Fruit fly (Drosophila melanogaster) whole organism, embryonic: ENCODE data around the gene CG7963.

Experiments used
- Abd-B ChIP-seq: fragments of 200-800 bp; sonication (Bioruptor generic); optimal IDR thresholded peaks from 2 replicates; lab custom pipeline; 2018; ENCODE audit warnings: missing biosample characterization, mild to moderate bottlenecking, missing genetic modification characterization, moderate library complexity
- Adf1 ChIP-seq: fragments of 200-800 bp; sonication (Bioruptor generic); IDR thresholded peaks from 2 replicates; pipeline ENCODE4 v1.3.6; 2022; ENCODE audit warnings: missing biosample characterization, missing genetic modification characterization
- BEAF-32 ChIP-seq: fragments of 200-800 bp; sonication (Bioruptor generic); optimal IDR thresholded peaks from 3 replicates; lab custom pipeline; 2017; ENCODE audit warnings: missing biosample characterization, missing genetic modification characterization, mild to moderate bottlenecking, moderate library complexity, missing genetic modification reagents
- C15 ChIP-seq: fragments of 200-800 bp; sonication (Bioruptor generic); IDR thresholded peaks from 3 replicates; pipeline ENCODE4 v1.3.6; 2022; ENCODE audit warnings: missing biosample characterization, missing genetic modification characterization
- CG10267 ChIP-seq: fragments of 200-800 bp; sonication (Bioruptor generic); optimal IDR thresholded peaks from 2 replicates; lab custom pipeline; 2018; ENCODE audit warnings: missing biosample characterization, mild to moderate bottlenecking, missing genetic modification characterization, moderate library complexity
- CG15269 ChIP-seq: fragments of 200-800 bp; sonication (Bioruptor generic); optimal IDR thresholded peaks from 2 replicates; lab custom pipeline; 2018; ENCODE audit warnings: missing biosample characterization, mild to moderate bottlenecking, missing genetic modification characterization, moderate library complexity
- CG15696 ChIP-seq: fragments of 200-800 bp; sonication (Bioruptor generic); optimal IDR thresholded peaks from 2 replicates; lab custom pipeline; 2019; ENCODE audit warnings: missing biosample characterization, mild to moderate bottlenecking, missing genetic modification characterization, moderate library complexity
- CG17829 ChIP-seq: fragments of 200-800 bp; optimal IDR thresholded peaks from 2 replicates; lab custom pipeline; 2019; ENCODE audit warnings: missing biosample characterization, mild to moderate bottlenecking, missing genetic modification characterization, moderate library complexity
- CG18764 ChIP-seq: fragments of 200-800 bp; sonication (Bioruptor generic); optimal IDR thresholded peaks from 3 replicates; lab custom pipeline; 2016; ENCODE audit warnings: missing biosample characterization, missing genetic modification characterization
- CG30020 ChIP-seq: fragments of 200-800 bp; optimal IDR thresholded peaks from 2 replicates; lab custom pipeline; 2019; ENCODE audit warnings: missing biosample characterization, mild to moderate bottlenecking, missing genetic modification characterization, moderate library complexity
- CG34224 ChIP-seq: fragments of 200-800 bp; sonication (Bioruptor generic); IDR thresholded peaks from 3 replicates; pipeline ENCODE4 v1.3.6; 2022; ENCODE audit warnings: missing biosample characterization, missing genetic modification characterization; ENCODE audit not compliant: partially characterized antibody
- CG3995 ChIP-seq: fragments of 200-800 bp; sonication (Bioruptor generic); optimal IDR thresholded peaks from 3 replicates; lab custom pipeline; 2016; ENCODE audit warnings: missing biosample characterization, missing genetic modification characterization
- CG5953 ChIP-seq: fragments of 200-800 bp; sonication (Bioruptor generic); IDR thresholded peaks from 2 replicates; pipeline ENCODE4 v1.3.6; 2022; ENCODE audit warnings: missing biosample characterization, missing genetic modification characterization
- CG7963 ChIP-seq: fragments of 200-800 bp; sonication (Bioruptor generic); IDR thresholded peaks from 3 replicates; pipeline ENCODE4 v1.3.6; 2022; ENCODE audit warnings: missing biosample characterization, missing genetic modification characterization; ENCODE audit not compliant: partially characterized antibody
- CG8944 ChIP-seq: fragments of 200-800 bp; sonication (Bioruptor generic); optimal IDR thresholded peaks from 3 replicates; lab custom pipeline; 2016; ENCODE audit warnings: missing biosample characterization, missing genetic modification characterization
- D ChIP-seq, 2 experiments: fragments of 200-800 bp in 1 of 2; fragments of >200 bp in 1 of 2; sonication (Bioruptor generic) in 1 of 2; optimal IDR thresholded peaks; 2 replicates in 1 of 2; 3 replicates in 1 of 2; lab custom pipeline; 2017; ENCODE audit warnings: mild to moderate bottlenecking in 1 of 2, missing biosample characterization in 1 of 2, missing genetic modification characterization in 1 of 2, missing genetic modification reagents in 1 of 2
- Dip2 ChIP-seq: fragments of 200-800 bp; sonication (Bioruptor generic); IDR thresholded peaks from 2 replicates; pipeline ENCODE4 v1.3.6; 2022; ENCODE audit warnings: missing biosample characterization, missing genetic modification characterization
- Dip3 ChIP-seq: fragments of 200-800 bp; sonication (Bioruptor generic); optimal IDR thresholded peaks from 3 replicates; lab custom pipeline; 2016; ENCODE audit warnings: missing biosample characterization, missing genetic modification characterization
- Doc3 ChIP-seq: fragments of 200-800 bp; sonication (Bioruptor generic); IDR thresholded peaks from 3 replicates; pipeline ENCODE4 v1.3.6; 2022; ENCODE audit warnings: missing biosample characterization, missing genetic modification characterization; ENCODE audit not compliant: partially characterized antibody
- Dp ChIP-seq: fragments of 200-800 bp; sonication (Bioruptor generic); optimal IDR thresholded peaks from 2 replicates; lab custom pipeline; 2018; ENCODE audit warnings: missing biosample characterization, mild to moderate bottlenecking, missing genetic modification characterization, moderate library complexity
- Fer1 ChIP-seq: fragments of 200-800 bp; sonication (Bioruptor generic); optimal IDR thresholded peaks from 2 replicates; lab custom pipeline; 2017; ENCODE audit warnings: missing biosample characterization, mild to moderate bottlenecking, missing genetic modification characterization
- HLH4C ChIP-seq: fragments of 200-800 bp; sonication (Bioruptor generic); IDR thresholded peaks from 3 replicates; pipeline ENCODE4 v1.3.6; 2022; ENCODE audit warnings: missing biosample characterization, missing genetic modification characterization; ENCODE audit not compliant: partially characterized antibody
- Lim3 ChIP-seq: fragments of 200-800 bp; sonication (Bioruptor generic); IDR thresholded peaks from 2 replicates; pipeline ENCODE4 v1.3.6; 2022; ENCODE audit warnings: missing biosample characterization, missing genetic modification characterization
- MESR4 ChIP-seq: fragments of 200-800 bp; sonication (Bioruptor generic); optimal IDR thresholded peaks from 2 replicates; lab custom pipeline; 2018; ENCODE audit warnings: missing biosample characterization, mild to moderate bottlenecking, missing genetic modification characterization, moderate library complexity
- Neu2 ChIP-seq: fragments of 200-800 bp; sonication (Bioruptor generic); optimal IDR thresholded peaks from 3 replicates; lab custom pipeline; 2016; ENCODE audit warnings: missing biosample characterization, missing genetic modification characterization, borderline replicate concordance
- Sin3A ChIP-seq: fragments of >200 bp; optimal IDR thresholded peaks from 2 replicates; lab custom pipeline; 2018
- TFAM ChIP-seq: fragments of 200-800 bp; sonication (Bioruptor generic); optimal IDR thresholded peaks from 2 replicates; lab custom pipeline; 2017; ENCODE audit warnings: missing biosample characterization, missing genetic modification characterization, inconsistent platforms
- Trl ChIP-seq, 3 experiments: fragments of >200 bp in 2 of 3; fragments of 200-800 bp in 1 of 3; sonication (Bioruptor generic) in 1 of 3; optimal IDR thresholded peaks; 2 replicates in 1 of 3; 3 replicates in 2 of 3; lab custom pipeline; 2016 to 2017; ENCODE audit warnings: missing biosample characterization in 1 of 3, missing genetic modification characterization in 1 of 3
- ato ChIP-seq: fragments of 200-800 bp; sonication (Bioruptor generic); IDR thresholded peaks from 2 replicates; pipeline ENCODE4 v1.3.6; 2022; ENCODE audit warnings: missing biosample characterization, missing genetic modification characterization; ENCODE audit not compliant: partially characterized antibody
- btn ChIP-seq: fragments of 200-800 bp; sonication (Bioruptor generic); optimal IDR thresholded peaks from 2 replicates; lab custom pipeline; 2016; ENCODE audit warnings: missing biosample characterization, missing genetic modification characterization
- chinmo ChIP-seq: fragments of 200-800 bp; sonication (Bioruptor generic); IDR thresholded peaks from 4 replicates; pipeline ENCODE4 v1.3.6; 2022; ENCODE audit warnings: missing biosample characterization, missing genetic modification characterization; ENCODE audit not compliant: partially characterized antibody
- cwo ChIP-seq: fragments of 200-800 bp; sonication (Bioruptor generic); optimal IDR thresholded peaks from 3 replicates; lab custom pipeline; 2017; ENCODE audit warnings: missing biosample characterization, missing genetic modification characterization, mild to moderate bottlenecking, moderate library complexity, missing genetic modification reagents
- dmrt99B ChIP-seq: fragments of 200-800 bp; sonication (Bioruptor generic); optimal IDR thresholded peaks from 2 replicates; lab custom pipeline; 2018; ENCODE audit warnings: missing biosample characterization, mild to moderate bottlenecking, missing genetic modification characterization, moderate library complexity
- ems ChIP-seq: fragments of 200-800 bp; sonication (Bioruptor generic); optimal IDR thresholded peaks from 3 replicates; lab custom pipeline; 2016; ENCODE audit warnings: missing biosample characterization, missing genetic modification characterization
- ftz-f1 ChIP-seq: fragments of 200-800 bp; sonication (Bioruptor generic); optimal IDR thresholded peaks from 2 replicates; lab custom pipeline; 2016; ENCODE audit warnings: missing biosample characterization, missing genetic modification characterization
- gcm ChIP-seq: fragments of 200-800 bp; sonication (Bioruptor generic); optimal IDR thresholded peaks from 2 replicates; lab custom pipeline; 2019; ENCODE audit warnings: missing biosample characterization, mild to moderate bottlenecking, missing genetic modification characterization, moderate library complexity
- hb ChIP-seq: fragments of 200-800 bp; sonication (Bioruptor generic); IDR thresholded peaks from 3 replicates; pipeline ENCODE4 v1.3.6; 2022; ENCODE audit warnings: missing biosample characterization, missing genetic modification characterization; ENCODE audit not compliant: partially characterized antibody
- hbn ChIP-seq: fragments of 200-800 bp; sonication (Bioruptor generic); IDR thresholded peaks from 2 replicates; pipeline ENCODE4 v1.3.6; 2022; ENCODE audit warnings: missing biosample characterization, missing genetic modification characterization; ENCODE audit not compliant: partially characterized antibody
- knrl ChIP-seq: fragments of 200-800 bp; sonication (Bioruptor generic); IDR thresholded peaks from 3 replicates; pipeline ENCODE4 v1.3.6; 2022; ENCODE audit warnings: missing biosample characterization, missing genetic modification characterization; ENCODE audit not compliant: partially characterized antibody
- lilli ChIP-seq: fragments of 200-800 bp; sonication (Bioruptor generic); optimal IDR thresholded peaks from 3 replicates; lab custom pipeline; 2016; ENCODE audit warnings: missing biosample characterization, missing genetic modification characterization
- mld ChIP-seq: fragments of 200-800 bp; sonication (Bioruptor generic); IDR thresholded peaks from 3 replicates; pipeline ENCODE4 v1.3.6; 2022; ENCODE audit warnings: missing biosample characterization, missing genetic modification characterization; ENCODE audit not compliant: partially characterized antibody
- nerfin-2 ChIP-seq: fragments of 200-800 bp; sonication (Bioruptor generic); IDR thresholded peaks from 2 replicates; pipeline ENCODE4 v1.3.6; 2022; ENCODE audit warnings: missing biosample characterization, missing genetic modification characterization; ENCODE audit not compliant: partially characterized antibody
- sens ChIP-seq: fragments of 200-800 bp; sonication (Bioruptor generic); peaks from one replicate; lab custom pipeline; 2016; ENCODE audit warnings: missing biosample characterization, missing genetic modification characterization
- tna ChIP-seq: fragments of 200-800 bp; sonication (Bioruptor generic); IDR thresholded peaks from 2 replicates; pipeline ENCODE4 v1.3.6; 2022; ENCODE audit warnings: missing biosample characterization, missing genetic modification characterization; ENCODE audit not compliant: partially characterized antibody
- unc-4 ChIP-seq: fragments of 200-800 bp; sonication (Bioruptor generic); IDR thresholded peaks from 2 replicates; pipeline ENCODE4 v1.3.6; 2022; ENCODE audit warnings: missing biosample characterization, missing genetic modification characterization; ENCODE audit not compliant: partially characterized antibody
- zen ChIP-seq: fragments of 200-800 bp; sonication (Bioruptor generic); optimal IDR thresholded peaks from 3 replicates; lab custom pipeline; 2018; ENCODE audit warnings: missing biosample characterization, mild to moderate bottlenecking, missing genetic modification characterization, moderate library complexity
- zen2 ChIP-seq: fragments of 200-800 bp; sonication (Bioruptor generic); IDR thresholded peaks from 3 replicates; pipeline ENCODE4 v1.3.6; 2022; ENCODE audit warnings: missing biosample characterization, missing genetic modification characterization; ENCODE audit not compliant: partially characterized antibody

The CG7963 gene

dm6 chr3R:8340675-8341275, 21.9 kb upstream of the CG7963 start, which contains the start of the genes COX7A and Arl2 (continued):
- TF ChIP-seq Sin3A (lab: Kevin White, UChicago) (peak; percentile 30), sens (GFP tag; lab: Kevin White, UChicago) (peak; percentile 68), knrl (GFP tag; lab: Robert Waterston, UW) (peak; percentile 92), ftz-f1 (no peak), CG7963 (peak; percentile 90), CG34224 (peak; percentile 97), Fer1 (peak; percentile 16), chinmo (GFP tag; lab: Robert Waterston, UW) (peak; percentile 83; the same call in 3 of the 4 replicates), hb (GFP tag; lab: Robert Waterston, UW) (peak; percentile 89), zen (tag; lab: Kevin White, UChicago) (no peak), CG8944 (GFP tag; lab: Kevin White, UChicago) (no peak), Neu2 (no peak), ems (GFP tag; lab: Kevin White, UChicago) (no peak), lilli (peak; percentile 20), cwo (GFP tag; lab: Kevin White, UChicago) (no peak), D (optimal IDR thresholded peaks at IDR 0.05; lab: Kevin White, UChicago) (no peak), D (GFP tag; optimal IDR thresholded peaks at IDR 0.05; lab: Kevin White, UChicago) (no peak), TFAM (GFP tag; lab: Kevin White, UChicago) (no peak), BEAF-32 (peak; percentile 93), CG15696 (tag; lab: Kevin White, UChicago) (no peak), nerfin-2 (GFP tag; lab: Robert Waterston, UW) (peak; percentile 89), Doc3 (GFP tag; lab: Robert Waterston, UW) (peak; percentile 87), CG15269 (tag; lab: Kevin White, UChicago) (no peak), Dip2 (GFP tag; lab: Robert Waterston, UW) (no peak), Lim3 (GFP tag; lab: Robert Waterston, UW) (no peak), btn (GFP tag; lab: Kevin White, UChicago) (no peak), CG5953 (GFP tag; lab: Robert Waterston, UW) (no peak), Dip3 (GFP tag; lab: Kevin White, UChicago) (no peak), MESR4 (peak; percentile 98), gcm (GFP tag; lab: Kevin White, UChicago) (no peak), unc-4 (GFP tag; lab: Robert Waterston, UW) (peak; percentile 95), zen2 (peak; percentile 95), ato (GFP tag; lab: Robert Waterston, UW) (peak; percentile 96), HLH4C (peak; percentile 90), dmrt99B (tag; lab: Kevin White, UChicago) (no peak), Abd-B (GFP tag; lab: Kevin White, UChicago) (no peak), Dp (GFP tag; lab: Kevin White, UChicago) (peak; percentile 45), CG10267 (tag; lab: Kevin White, UChicago) (peak; percentile 22), tna (GFP tag; lab: Robert Waterston, UW) (peak; percentile 91), CG18764 (GFP tag; lab: Kevin White, UChicago) (no peak), hbn (GFP tag; lab: Robert Waterston, UW) (peak; percentile 95), mld (GFP tag; lab: Robert Waterston, UW) (peak; percentile 93), CG17829 (peak; percentile 22), CG3995 (GFP tag; lab: Kevin White, UChicago) (peak; percentile 18), C15 (GFP tag; lab: Robert Waterston, UW) (no peak), Trl (optimal IDR thresholded peaks at IDR 0.05; lab: Kevin White, UChicago) (no peak), Trl (GFP tag; optimal IDR thresholded peaks at IDR 0.05; lab: Kevin White, UChicago) (no peak), CG30020 (tag; lab: Kevin White, UChicago) (peak; percentile 42), Adf1 (GFP tag; lab: Robert Waterston, UW) (no peak)
